Worm (Caenorhabditis elegans): ENCODE results near the gene F16H6.4.

- no peak for TF ChIP-seq unc-39 (tag; optimal IDR thresholded peaks at IDR 0.05)
- no peak for TF ChIP-seq dmd-8 (GFP tag; IDR thresholded peaks at IDR 0.05)
- no peak for TF ChIP-seq zfp-3 (GFP tag; conservative IDR thresholded peaks at IDR 0.05)
- no peak for TF ChIP-seq ZK337.2 (GFP tag; IDR thresholded peaks at IDR 0.05)
- TF ChIP-seq saeg-2 (GFP tag; IDR thresholded peaks at IDR 0.05) = no peak
- TF ChIP-seq mdt-29 (GFP tag; IDR thresholded peaks at IDR 0.05) = no peak
- TF ChIP-seq nhr-77 (tag; optimal IDR thresholded peaks at IDR 0.05) = no peak
- no peak for TF ChIP-seq madf-5 (GFP tag; IDR thresholded peaks at IDR 0.05)
- no peak for TF ChIP-seq nhr-76 (tag; optimal IDR thresholded peaks at IDR 0.05)
- TF ChIP-seq nhr-237 (tag; optimal IDR thresholded peaks at IDR 0.05) = no peak
These were observed 7.4 kb upstream of the F16H6.4 start, which contains the start of gene clec-42 for ce11 chrV:18191128-18191527.
